Fruit fly (Drosophila melanogaster) Kc167 (cell line): ENCODE results near the gene dlt.

Experiments used
- Myc ChIP-seq: fragments of >200 bp; optimal IDR thresholded peaks from 2 replicates; lab custom pipeline; 2017; ENCODE audit warnings: missing external identifiers
- Sin3A ChIP-seq: fragments of >200 bp; optimal IDR thresholded peaks from 2 replicates; lab custom pipeline; 2018; ENCODE audit warnings: missing external identifiers
- h ChIP-seq: fragments of >200 bp; optimal IDR thresholded peaks from 3 replicates; lab custom pipeline; 2018; ENCODE audit warnings: missing external identifiers
- insv ChIP-seq: fragments of >200 bp; optimal IDR thresholded peaks from 3 replicates; lab custom pipeline; 2018; ENCODE audit warnings: missing external identifiers
- psq ChIP-seq: fragments of >200 bp; optimal IDR thresholded peaks from 2 replicates; lab custom pipeline; 2017; ENCODE audit warnings: missing external identifiers
- ttk ChIP-seq: sonication (Bioruptor generic); optimal IDR thresholded peaks from 2 replicates; lab custom pipeline; 2017; ENCODE audit warnings: missing external identifiers

The dlt gene

DNA sequence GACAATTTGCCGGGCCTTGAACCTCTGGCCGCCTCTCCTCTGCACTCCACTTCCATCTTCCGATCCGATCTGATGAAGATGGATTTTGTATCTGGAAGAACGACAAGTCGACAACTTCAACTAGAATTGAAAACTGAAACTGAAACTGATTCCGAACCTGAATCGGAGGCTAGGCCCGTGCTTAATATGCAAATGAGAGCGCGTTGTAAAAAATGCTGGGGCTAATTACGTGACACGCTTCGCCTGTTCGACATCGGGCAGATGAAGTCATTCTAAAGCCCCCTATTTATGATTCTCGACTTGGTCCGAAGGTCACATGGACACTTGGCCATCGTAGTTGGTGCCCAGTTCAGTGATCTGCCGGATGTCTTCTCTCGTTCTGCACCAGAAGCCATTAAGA, 21.5 kb upstream of the dlt start:
- TF ChIP-seq Sin3A (lab: Kevin White, UChicago) (no peak), insv (no peak), psq (lab: Kevin White, UChicago) (no peak), Myc (no peak), ttk (lab: Kevin White, UChicago) (no peak), h (lab: Kevin White, UChicago) (no peak)

DNA sequence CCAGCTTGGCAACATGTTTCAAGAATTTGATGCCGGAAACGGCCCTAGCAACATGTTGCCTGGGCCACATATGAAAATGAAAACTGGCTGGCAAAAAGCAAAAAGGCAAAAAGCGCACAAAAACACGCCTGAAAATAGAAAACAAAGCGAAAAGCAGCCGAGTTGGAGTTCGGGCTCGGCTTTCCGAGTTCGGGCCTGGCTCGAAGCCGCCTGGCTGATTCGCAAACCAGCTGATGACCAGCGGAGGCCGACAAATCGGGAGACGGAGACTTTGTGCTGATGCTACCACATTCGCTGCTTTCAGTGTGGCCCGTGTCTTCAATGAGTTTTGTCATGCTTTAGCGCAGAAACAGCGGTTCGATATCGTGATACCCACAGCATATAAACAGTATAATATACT, 15.2 kb upstream of the dlt start, which contains the start of gene GV1:
Gene GV1 (plus strand): TSS at position 301 of the 400 bp plus-strand sequence.
- TF ChIP-seq h (lab: Kevin White, UChicago), result no peak
- no peak for TF ChIP-seq Sin3A (lab: Kevin White, UChicago)
- no peak for TF ChIP-seq insv

DNA sequence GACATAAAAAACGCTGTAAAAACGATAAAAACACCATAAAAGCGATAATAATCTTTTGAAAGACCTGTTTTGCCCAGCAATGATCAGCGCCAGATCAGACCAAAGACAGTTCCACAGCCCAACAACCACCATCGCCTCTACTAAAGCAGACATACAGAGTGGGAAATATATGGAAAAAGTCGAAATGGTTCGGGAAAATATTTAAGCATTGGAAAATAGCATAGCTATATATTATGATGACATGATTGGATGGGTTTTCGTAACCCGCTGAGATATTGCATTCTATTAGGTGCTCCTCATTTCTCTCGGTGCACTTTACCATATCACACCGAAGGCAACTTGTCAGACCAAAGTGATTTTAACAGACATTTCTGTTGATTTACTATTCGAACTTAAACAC, 13.5 kb upstream of the dlt start:
- TF ChIP-seq h (lab: Kevin White, UChicago) (no peak), psq (lab: Kevin White, UChicago) (no peak), insv (no peak), Sin3A (lab: Kevin White, UChicago) (no peak), Myc (no peak), ttk (lab: Kevin White, UChicago) (no peak)

DNA sequence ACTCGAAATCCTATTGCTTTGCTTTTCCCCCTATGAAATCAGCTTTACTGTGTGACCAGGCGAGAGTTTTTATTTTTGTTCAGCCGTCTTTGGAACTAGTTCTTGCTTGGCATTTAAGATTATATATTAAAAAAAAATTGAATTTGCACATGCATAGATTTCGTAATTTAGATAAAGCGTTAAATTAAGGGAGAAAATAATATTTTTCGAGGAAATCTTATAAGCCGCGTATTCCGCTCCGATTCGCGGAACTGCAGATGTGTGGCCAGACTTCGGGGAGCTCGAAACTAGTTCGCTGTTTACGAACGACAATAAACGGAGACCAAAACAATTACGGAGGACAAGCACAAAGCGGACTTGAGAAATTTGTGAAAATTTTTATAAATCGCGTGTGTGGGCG, 7.7 kb upstream of the dlt start, which contains the start of the genes JTBR and CG42676:
Gene JTBR (minus strand): TSS at position 55 of the 400 bp plus-strand sequence.
Gene CG42676 (plus strand): TSS at position 306 of the 400 bp plus-strand sequence.
- TF ChIP-seq psq (lab: Kevin White, UChicago) (peak; percentile 58), h (lab: Kevin White, UChicago) (no peak)

DNA sequence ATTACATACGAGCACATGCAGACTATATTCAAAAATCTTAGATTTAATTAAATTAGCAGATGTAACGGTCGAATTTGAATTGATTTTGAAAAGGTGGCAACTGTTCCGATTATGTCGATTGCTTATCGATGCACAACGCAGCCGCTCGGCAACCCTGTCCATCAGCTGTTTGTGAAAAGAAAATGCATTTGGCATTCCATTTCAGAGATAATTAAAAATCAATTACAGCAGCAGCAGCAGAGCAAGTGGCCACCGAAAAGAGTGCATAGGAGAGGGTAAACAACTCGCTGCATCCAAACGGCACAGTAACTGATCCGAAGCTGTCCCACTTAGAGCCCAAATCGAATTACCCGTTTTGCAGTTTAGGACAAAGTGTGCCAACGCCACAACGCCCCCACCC, 3.5 kb upstream of the dlt start, which contains the start of gene Patj:
Gene Patj (plus strand): TSS at position 155 of the 400 bp plus-strand sequence.
- TF ChIP-seq Myc, result no peak
- no peak for TF ChIP-seq ttk (lab: Kevin White, UChicago)

DNA sequence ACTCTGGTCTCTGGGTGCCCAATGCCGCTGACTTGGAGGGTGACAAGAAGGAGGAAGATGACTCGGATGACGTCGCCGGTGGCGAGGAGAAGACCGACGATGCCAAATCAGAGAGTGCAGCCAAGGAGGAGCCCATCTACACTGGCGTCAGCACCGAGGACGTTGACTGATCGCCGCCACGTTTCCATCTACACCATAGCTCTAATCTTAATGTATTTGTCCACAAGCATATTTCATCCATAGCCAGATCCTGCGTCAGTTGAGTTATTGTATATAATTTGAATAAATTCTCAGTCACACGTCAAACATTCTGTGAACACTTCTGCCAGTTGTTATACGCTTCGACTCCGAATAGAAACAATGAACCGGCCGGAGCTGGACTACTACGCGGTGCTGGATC, 1.9 kb upstream of the dlt start, which contains the start of gene CG12020:
Gene CG12020 (plus strand): TSS at position 301 of the 400 bp plus-strand sequence.
- no peak for TF ChIP-seq h (lab: Kevin White, UChicago)
- TF ChIP-seq Myc, result no peak
- TF ChIP-seq ttk (lab: Kevin White, UChicago), result no peak
- TF ChIP-seq insv, result no peak
- no peak for TF ChIP-seq psq (lab: Kevin White, UChicago)
- TF ChIP-seq Sin3A (lab: Kevin White, UChicago), result no peak

DNA sequence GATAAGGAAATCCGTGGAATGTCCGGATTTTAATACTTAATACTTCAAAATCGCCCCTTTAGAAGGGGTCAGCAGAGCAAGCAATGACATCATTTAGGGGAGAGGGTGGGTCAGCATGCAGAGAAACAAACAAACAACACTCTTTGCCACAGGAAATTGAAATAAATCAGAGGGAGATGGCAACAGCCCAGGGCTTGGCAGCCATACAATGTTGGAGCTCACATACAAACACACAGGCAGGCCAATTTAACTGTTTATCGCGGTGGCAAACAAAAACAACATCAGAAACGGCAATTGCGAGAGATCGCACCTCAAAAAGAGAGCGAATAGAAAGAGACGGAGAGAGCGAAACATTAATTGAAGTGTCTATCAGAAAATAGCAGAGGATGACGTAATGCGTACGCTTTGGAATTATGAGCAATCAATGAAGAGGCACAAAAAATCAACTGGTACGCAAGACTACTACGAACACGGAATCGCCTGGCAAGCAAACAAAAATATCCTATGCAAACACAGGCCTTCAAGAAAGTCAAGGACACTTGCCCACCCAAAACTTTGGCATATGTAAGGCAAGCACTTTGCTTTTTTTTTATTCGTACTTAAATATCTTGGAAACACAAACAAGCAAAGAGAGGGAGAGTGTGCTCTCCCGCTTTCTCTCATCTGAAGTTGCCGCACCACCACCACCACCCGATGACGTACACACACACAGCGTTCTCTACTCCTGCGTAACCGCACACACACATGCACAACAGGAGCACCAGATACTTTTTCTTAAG, 775 bp downstream of the dlt start:
- TF ChIP-seq Sin3A (lab: Kevin White, UChicago), result no peak
- no peak for TF ChIP-seq Myc
- no peak for TF ChIP-seq h (lab: Kevin White, UChicago)
- TF ChIP-seq ttk (lab: Kevin White, UChicago), result no peak
- TF ChIP-seq insv, result no peak
- TF ChIP-seq psq (lab: Kevin White, UChicago), result no peak

DNA sequence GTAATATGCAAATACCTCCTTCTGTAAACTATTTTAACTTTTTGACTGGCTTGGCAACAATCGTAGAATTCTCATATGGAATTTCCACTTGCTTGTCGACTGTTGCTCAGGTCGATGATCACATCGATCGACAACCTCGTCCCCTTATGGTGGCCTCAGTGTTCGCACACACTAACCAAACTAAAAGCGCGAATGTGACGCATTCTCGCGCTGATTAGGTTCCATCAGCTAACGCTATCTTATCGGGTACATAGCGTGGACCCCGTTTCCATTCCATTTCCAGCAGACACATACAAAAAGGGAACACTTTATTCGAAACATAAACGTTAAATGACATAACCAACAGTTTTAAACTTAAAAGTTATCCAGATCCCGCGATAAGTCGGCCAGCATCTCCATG, 5.8 kb downstream of the dlt start:
- TF ChIP-seq ttk (lab: Kevin White, UChicago), result no peak
- TF ChIP-seq psq (lab: Kevin White, UChicago), result no peak
- TF ChIP-seq h (lab: Kevin White, UChicago), result no peak
- TF ChIP-seq Sin3A (lab: Kevin White, UChicago), result no peak
- no peak for TF ChIP-seq Myc
- no peak for TF ChIP-seq insv

DNA sequence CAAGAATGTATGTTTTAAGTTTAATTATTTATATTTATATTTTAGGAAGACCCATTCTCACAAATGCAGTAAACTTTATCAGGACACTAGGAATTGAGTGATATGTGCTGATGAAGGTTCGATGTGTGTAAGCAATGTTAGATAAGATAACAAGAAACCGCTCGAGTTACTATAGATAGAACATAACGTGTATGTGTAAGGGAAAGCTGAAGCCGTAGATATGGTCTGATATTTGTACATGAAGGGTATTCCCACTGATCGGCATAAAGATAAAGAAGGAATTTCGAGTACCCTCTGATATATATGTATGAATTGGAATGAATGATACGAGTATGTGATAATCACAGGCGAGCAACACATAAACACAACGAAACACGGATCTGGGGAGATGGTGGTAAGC, 11.0 kb downstream of the dlt start:
- TF ChIP-seq psq (lab: Kevin White, UChicago) (no peak), ttk (lab: Kevin White, UChicago) (no peak), Myc (no peak), h (lab: Kevin White, UChicago) (no peak), Sin3A (lab: Kevin White, UChicago) (no peak), insv (no peak)

DNA sequence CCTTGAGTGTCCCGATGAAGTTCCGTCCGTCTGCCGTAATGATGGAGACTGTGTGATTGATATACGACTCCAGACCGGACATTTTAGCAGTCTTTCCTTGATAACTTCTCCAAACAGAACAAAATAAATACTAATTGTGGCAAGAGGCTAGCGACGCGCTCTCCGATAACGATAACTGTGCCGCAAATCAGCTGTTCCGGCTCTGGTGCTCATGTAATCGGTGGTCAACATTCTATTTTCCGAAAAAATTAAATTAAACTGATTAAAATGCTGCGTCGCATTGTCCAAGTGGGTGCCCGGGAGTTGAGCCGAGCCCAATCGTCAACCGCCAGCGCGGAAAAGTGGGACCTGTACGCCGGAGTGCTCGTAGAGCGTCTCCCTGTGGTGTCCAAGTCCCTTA, 17.9 kb downstream of the dlt start, which contains the start of the genes CG2021 and mRpL46:
Gene CG2021 (minus strand): TSS at position 163 of the 400 bp plus-strand sequence.
Gene mRpL46 (plus strand): TSS at position 191 of the 400 bp plus-strand sequence.
- TF ChIP-seq h (lab: Kevin White, UChicago) (no peak), psq (lab: Kevin White, UChicago) (no peak), Myc (no peak), ttk (lab: Kevin White, UChicago) (no peak), Sin3A (lab: Kevin White, UChicago) (no peak), insv (no peak)

DNA sequence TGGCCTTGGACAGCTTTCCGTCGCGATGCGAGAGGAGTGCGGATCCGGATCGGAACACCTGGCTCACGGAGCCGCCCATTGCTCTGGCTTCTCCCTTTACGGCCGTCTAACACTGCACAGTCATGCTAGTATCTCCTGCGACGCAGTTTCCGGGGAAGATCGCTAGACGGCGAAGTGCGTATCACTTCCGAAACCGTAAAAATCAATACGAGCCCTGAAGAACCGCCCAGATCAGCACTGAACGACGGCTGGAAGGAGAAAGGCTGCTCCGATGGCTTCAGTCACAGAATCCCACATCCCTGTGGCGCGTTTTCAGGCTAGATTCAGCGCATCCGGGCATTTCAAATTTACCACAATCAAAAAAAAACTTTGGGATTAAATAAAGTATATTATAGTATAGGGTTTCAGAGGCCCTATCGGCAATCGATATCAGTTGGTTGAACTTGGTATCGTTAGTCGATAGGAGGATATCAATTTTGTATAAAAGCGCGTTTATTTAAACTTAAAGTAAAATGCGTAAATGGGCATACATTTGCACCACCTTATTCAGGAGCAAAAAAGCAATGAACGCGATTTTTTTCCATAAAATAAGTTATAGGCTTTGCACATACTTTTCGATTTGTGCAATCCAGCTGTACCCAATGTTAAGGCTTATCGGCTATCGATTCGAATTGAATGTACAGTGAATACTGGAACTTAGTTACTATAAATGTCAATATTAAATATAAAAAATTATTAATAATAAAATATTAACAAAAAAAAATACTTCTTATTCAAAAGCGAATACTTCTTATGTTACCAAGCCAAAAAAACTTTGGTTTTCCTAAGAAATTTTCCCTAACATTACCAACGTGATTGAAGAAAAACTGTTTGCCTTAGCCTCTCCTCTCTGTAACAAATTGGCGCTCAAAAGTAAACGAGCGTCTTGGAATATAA, 20.1 kb downstream of the dlt start, which contains the start of the genes CG13933 and PolD2:
Gene CG13933 (minus strand): TSS at position 435 of the 936 bp plus-strand sequence.
Gene PolD2 (plus strand): TSS at position 921 of the 936 bp plus-strand sequence.
- TF ChIP-seq insv, result no peak
- TF ChIP-seq Myc, result no peak
- no peak for TF ChIP-seq ttk (lab: Kevin White, UChicago)
- TF ChIP-seq Sin3A (lab: Kevin White, UChicago), result no peak
- TF ChIP-seq psq (lab: Kevin White, UChicago), result no peak
- TF ChIP-seq h (lab: Kevin White, UChicago), result no peak

DNA sequence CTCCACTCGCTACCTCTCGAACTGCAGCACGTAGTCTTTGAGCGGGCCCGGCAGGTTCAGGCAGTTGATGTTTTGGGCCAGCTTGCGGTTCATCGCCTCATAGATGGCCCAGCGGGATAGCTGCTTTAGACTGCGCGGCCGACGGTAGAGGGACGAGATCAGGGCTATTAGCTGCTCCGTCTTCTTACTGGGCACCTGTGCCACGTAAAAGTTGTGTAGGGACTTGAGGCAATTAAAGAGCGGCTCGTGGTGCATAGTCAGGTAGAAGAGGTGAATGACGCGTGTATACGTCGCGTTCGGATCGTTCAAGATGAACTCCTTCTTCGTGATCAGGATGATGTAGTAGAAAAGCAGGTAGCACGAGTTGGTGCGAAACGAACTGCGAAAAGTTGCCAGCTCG, 22.5 kb downstream of the dlt start:
- no peak for TF ChIP-seq insv
- TF ChIP-seq psq (lab: Kevin White, UChicago), result no peak
- TF ChIP-seq h (lab: Kevin White, UChicago), result no peak
- TF ChIP-seq ttk (lab: Kevin White, UChicago), result no peak
- no peak for TF ChIP-seq Sin3A (lab: Kevin White, UChicago)
- no peak for TF ChIP-seq Myc
